Fruit fly (Drosophila melanogaster) ovary, adult (tissue): ENCODE data around the gene Syt1.

Source experiments
- CG17801 ChIP-seq: fragments of 200-800 bp; optimal IDR thresholded peaks from 2 replicates; lab custom pipeline; 2019; ENCODE audit warnings: missing biosample characterization, mild to moderate bottlenecking, missing genetic modification characterization, moderate library complexity; ENCODE audit not compliant: partially characterized antibody

Syt1 gene

DNA sequence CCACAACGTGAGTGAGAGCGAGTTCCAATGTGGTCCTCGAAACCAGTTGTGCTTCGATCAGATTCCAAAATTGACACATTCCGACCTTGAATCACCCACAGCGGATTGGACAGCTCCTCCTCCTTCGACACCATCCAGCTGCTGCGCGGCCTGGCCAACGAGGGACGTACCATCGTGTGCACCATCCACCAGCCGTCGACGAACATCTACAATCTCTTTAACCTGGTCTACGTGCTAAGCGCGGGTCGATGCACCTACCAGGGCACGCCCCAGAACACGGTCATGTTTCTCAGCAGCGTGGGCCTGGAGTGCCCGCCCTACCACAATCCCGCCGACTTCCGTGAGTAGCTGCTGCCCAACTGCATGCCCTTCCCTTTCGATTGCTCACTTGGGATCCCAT, 62.2 kb downstream of the Syt1 start:
- TF ChIP-seq CG17801 (GFP tag; lab: Kevin White, UChicago): no peak

DNA sequence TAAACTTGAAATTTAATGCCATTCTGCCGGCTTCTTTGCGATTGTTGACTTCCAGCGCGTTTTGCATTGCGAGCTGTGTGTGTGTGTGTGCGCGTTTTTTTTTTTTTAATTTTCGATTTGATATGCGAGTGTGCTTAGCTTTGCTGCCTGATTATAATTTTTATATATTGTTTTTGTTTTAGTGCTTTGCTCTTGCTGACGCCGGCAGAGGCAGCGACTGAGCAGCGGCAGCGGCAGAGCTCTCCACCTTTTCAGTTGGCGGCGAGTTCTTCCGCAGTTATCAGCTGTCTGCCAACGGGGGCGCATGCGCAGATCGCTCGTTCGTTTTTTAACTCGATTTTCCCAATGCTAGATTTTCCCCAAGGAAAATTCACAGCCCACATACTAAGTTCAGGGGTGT, 64.2 kb downstream of the Syt1 start:
- no peak for TF ChIP-seq CG17801 (GFP tag; lab: Kevin White, UChicago)

DNA sequence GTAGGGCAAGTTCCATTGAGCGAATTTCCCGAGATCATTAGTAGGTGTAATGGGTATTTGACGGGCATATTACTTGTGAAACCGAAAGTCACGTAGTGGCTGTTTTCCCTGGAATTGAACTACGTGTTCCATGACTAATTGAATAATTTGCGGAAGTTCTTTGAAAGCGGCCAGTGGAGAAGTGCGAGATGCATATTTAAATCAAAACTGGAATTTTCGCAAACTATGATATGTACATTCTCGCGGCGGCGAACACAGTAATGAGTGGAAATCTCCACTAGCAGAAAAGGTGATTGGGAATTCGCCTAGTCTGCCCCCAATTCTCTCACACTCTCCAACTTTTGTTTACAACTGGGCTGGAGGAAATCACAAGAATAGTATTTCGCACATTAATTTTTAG, 64.8 kb downstream of the Syt1 start:
- TF ChIP-seq CG17801 (GFP tag; lab: Kevin White, UChicago): peak; percentile 21

DNA sequence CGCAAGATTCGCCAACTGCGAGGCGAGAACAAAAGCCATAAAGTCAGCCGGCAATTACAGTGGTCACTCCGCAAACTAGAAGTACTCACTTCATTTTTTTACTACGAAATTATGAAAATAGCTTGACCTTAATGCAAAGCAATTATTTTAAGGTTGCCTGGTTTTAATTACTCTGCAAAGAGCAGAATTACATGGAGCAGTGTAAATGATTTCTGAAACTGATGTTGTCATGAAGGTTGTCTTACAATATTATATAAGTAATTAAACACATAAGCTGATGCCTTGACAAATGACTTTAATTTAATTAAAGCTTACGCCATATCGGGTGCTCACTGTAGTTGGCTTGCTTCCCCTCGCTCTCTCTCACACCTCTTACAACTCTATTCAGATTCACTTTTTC, 65.6 kb downstream of the Syt1 start:
- peak; percentile 86 for TF ChIP-seq CG17801 (GFP tag; lab: Kevin White, UChicago)

DNA sequence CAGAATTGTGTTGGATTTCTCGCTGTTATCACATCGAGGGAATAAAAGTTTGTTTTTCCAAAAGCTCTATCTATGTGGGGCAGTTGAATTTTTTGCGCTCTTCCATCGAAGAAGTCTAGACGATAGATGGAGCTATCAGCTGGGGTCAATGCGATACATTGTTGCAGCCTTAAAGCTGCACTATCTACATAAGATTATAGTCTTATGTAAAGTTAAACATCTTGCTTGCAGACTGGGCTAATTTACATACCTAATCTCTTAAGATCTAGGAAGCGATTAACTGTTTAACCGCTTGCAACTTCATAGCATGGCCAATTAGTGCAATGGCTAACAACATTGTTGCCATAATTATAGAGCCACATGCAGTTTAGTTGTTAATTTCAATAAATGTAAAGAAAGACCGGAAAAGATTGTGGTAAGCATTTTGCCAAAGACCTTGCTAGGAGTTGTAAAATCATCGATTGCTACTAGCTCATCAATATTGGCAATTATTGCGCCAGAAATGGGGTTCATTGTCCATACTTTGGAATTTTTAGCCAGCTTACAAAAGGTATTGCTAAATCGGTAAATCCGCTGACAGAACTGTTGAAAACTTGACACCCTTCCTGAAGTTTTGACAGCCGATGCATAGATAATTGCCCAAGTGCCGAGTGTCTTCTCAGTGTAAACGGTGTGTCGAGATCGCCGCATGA, 67.5 kb downstream of the Syt1 start:
- no peak for TF ChIP-seq CG17801 (GFP tag; lab: Kevin White, UChicago)

DNA sequence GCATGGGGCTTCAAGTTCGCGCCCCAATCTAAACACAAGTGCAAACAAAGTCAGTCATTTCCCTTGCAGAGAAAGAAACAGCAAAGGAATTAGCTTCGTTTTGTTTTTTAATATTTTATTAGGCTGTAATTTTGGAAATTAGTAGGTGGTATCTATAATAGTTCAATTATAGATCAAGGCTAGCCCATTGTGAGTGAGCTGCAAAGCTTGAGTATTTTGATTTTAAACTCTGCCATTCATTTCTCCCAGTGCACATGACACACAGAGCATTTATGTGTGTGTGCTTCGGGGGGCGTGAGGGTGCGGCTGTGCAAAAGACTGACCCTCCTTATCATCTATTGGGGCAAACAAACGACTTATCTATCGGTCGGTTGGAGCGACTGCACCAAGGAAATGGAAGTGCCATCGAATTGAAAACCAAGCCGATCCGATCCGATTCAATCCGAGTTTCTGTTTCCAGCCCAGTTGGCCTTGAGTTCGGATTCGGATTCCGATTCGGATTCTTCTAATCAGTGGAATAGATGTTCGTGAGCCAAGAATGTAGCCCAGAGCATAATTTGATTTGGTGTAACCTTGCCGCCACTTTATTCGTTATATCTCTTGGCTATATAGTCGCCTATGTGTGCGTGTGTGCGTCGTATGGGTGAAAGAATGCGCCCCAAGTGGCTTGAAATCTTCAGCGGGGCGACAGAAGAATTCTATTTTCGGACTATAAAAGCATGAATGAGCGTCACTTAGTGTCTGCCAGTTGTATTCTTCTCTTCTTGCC, 68.2 kb downstream of the Syt1 start:
- TF ChIP-seq CG17801 (GFP tag; lab: Kevin White, UChicago): no peak

DNA sequence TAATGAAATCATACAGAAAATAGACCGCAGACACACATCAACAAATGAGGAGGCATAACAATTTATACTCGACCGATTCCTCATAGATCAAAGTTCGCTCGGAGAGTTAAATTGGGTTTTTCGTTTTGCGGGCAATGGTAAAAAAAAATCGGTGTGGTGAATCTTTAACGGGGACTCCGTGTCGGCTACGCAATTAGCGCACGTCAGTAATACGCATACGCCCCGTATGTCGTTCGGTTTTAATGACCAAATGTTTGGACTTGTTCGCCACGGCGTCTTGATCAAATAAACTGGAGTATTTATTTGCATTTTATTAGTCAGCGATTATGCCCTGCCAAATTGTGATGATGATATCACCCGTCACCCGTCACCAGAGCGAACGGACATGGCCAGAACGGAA, 69.0 kb downstream of the Syt1 start:
- TF ChIP-seq CG17801 (GFP tag; lab: Kevin White, UChicago): no peak

DNA sequence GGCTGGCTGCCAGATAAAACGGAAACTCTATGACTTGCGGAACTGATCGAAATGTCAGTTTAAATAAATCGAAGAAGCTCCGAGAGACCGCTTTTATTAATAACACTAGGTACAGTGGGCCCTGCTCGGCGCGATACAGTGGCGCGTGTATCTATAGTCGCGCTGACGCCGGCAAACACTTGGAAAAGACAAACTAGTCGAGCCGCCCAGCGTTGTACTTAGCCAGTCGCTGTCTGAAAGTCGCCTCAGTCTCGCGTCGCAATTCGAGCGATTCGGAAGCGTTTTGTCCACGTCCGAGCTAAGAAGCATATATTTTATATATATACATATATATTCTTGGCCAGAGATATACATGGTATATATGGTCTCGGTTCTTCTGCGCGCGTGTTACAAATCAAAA, 69.9 kb downstream of the Syt1 start:
- no peak for TF ChIP-seq CG17801 (GFP tag; lab: Kevin White, UChicago)

DNA sequence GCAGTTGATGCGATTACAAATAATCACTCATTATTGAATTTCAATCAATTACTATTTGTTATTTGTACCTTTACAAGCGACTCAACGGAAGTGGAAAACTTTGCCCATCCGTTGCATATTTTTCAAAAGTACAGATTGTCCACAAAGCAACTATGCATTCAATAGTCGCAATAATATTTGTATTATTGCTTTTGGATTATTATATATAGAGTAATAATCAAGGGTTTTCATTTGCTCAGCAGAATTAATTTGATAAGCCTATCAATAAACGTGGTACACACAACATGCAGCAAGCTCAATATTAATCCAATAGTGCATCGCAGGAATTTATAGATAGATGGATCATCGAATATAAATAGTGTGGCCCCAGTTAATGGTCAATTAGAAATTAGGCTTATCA, 71.2 kb downstream of the Syt1 start:
- TF ChIP-seq CG17801 (GFP tag; lab: Kevin White, UChicago): no peak

DNA sequence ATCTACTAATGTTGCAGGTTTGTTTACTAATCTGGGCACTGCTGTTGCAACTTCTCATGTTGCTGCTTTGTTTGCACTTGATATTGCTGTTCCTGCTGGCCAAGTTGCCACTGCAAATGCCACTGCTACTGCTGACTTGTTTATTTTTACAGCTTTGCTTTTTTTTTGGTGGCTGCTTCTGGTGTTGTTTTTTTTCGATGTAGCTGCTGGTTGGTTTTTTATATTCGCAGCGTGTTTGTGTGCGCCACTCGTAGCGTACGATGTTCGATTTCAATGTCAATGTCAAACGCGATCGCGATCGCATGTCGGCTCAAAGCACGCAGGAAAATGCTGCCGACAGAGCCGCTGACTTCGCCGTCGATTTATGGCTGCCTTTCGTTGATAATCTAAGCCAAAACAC, 72.0 kb downstream of the Syt1 start:
- no peak for TF ChIP-seq CG17801 (GFP tag; lab: Kevin White, UChicago)

DNA sequence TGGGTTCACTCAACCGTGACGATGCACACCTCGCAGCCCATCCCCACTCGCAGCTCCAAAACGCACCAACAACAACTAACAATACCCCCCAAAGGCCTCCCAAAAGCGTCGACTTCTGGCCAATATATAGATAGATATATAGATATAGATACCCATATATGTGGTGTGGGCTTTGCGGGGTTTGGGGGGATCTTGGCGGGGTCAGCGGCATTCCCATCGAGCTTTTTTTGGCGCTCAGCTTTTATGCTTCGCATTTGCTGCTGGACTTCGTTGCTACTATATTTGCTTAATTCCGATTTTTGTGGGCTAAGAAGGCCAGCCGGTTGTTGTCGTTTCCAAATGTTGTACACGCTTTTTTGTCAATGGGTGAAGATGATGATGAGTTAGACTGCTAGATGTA, 72.4 kb downstream of the Syt1 start:
- TF ChIP-seq CG17801 (GFP tag; lab: Kevin White, UChicago): no peak

DNA sequence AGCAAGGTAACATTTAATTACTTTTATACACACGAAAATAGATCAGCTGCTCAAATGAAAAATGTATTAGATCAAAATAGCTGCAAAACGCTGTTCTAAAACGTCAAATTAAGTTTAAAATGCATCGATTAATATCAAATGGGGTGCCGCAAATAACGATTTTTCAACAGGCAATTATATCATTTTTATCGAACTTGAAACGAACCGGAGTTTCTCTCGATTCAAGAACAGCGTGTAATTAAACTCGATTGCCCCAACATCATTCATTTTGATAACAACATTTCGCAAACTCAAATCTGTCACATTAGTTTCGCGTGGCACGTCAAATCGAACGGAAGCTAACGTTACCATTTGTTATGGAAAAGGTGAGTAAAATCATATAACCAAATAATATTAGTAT, 74.4 kb downstream of the Syt1 start, which contains the start of gene CG31689:
Gene CG31689 (plus strand): TSS at position 301 of the 400 bp plus-strand sequence.
- no peak for TF ChIP-seq CG17801 (GFP tag; lab: Kevin White, UChicago)

DNA sequence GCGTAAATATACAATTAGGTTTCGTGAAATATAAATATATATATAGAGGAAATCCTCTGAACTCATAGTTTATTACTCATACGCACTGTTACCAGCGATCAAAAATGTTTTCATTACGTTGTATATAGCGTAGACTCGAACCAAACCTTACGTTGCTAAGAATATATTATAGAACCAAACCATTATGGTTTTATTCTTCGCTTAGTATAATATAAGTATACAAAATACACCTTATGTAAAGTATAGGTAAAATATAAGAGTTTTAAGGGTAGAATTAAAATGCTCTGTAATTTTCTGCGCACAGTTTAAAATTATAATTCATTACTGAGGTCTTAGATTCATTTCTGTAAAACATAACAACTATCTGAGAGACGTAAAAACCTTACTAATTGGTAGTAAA, 75.3 kb downstream of the Syt1 start:
- TF ChIP-seq CG17801 (GFP tag; lab: Kevin White, UChicago): no peak

DNA sequence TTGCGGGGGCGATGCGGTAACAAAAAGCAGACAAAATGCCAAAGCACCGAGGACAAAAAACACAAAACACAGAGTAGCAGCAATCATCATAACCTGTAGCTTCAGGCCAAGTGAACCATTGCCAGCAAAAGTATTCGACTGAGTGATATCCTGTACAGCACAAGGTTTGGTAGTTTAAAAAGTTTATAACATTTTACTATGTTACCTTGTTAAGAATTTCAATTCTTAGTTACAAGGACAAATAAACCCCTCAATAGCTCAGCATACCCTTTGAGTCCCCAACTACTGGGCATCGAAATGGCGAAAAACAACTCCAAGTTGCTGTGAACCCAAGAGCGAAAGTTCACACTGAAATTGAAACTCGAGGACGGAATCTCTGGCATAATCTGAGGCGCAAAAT, 76.7 kb downstream of the Syt1 start:
- no peak for TF ChIP-seq CG17801 (GFP tag; lab: Kevin White, UChicago)
